Fruit fly (Drosophila melanogaster) S2 (cell line): ENCODE measurements around the gene RpS14a.

Experiments used
- CG8478 ChIP-seq: fragments of >200 bp; optimal IDR thresholded peaks from 2 replicates; lab custom pipeline; 2018
- CTCF ChIP-seq, 2 experiments: fragments of >200 bp; optimal IDR thresholded peaks; 2 replicates each; lab custom pipeline; 2018

RpS14a gene

DNA sequence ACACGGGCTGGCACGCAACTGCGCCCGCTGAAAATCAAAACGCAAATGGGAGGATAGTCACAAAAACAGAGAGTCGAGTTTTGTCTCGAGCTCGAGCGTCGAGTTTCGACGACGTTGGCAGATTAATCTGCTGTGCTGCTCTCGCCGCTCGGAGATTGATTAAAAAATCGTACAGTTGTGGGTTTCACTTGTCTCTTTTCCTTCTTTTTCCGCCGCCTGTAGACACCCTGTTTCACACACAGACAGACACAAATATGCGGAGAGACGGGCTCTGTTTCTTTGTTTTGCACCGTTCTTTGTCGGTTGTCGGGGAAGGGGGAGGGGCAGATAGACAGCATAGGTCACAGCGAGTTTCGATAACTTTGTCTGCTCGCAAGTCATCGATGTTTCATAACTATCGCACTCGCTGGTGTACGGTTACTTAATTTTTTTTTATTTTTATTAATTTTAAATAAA lies 13.3 kb downstream of the RpS14a start, which contains the start of gene orion:
orion (minus strand) TSS at position 51 of the 456 bp plus-strand sequence.
- TF ChIP-seq CTCF (optimal IDR thresholded peaks at IDR 0.05; lab: Kevin White, UChicago) (no peak), CG8478 (no peak)

dm6 chrX:7955890-7956289 lies 22.3 kb downstream of the RpS14a start, which contains the start of the genes CG15332 and CG15330:
Gene CG15332 (minus strand): TSS chrX:7955990.
Gene CG15330 (plus strand): TSS chrX:7956064.
- TF ChIP-seq CTCF (optimal IDR thresholded peaks at IDR 0.05; lab: Kevin White, UChicago) (no peak), CG8478 (no peak)

- TF ChIP-seq CTCF (optimal IDR thresholded peaks at IDR 0.05; lab: Kevin White, UChicago), result no peak
- TF ChIP-seq CG8478, result no peak
Measured at dm6 chrX:7959025-7959424, 25.5 kb downstream of the RpS14a start.

- TF ChIP-seq CTCF (optimal IDR thresholded peaks at IDR 0.05; lab: Kevin White, UChicago) (no peak), CG8478 (no peak)
Measured at dm6 chrX:7959512-7959911, 26.0 kb downstream of the RpS14a start.

DNA sequence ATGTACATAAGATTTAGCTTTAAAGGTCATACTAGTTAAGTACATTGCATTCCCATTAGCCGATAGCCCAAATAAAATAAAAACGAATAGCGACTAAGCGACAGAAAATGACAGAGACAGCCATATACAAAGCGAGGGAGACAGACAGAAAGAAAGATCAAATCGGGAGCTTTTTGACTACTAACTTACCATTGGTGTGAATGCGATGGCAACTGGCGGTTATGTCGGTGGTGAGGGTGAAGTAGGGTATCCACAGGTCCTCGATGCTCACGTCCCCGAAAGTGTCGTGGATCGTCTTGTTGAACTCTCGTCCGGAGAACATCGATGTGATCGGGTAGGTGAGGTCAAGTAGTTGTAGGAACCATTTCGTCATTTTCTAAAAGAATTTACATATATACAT lies 27.4 kb downstream of the RpS14a start:
- no peak for TF ChIP-seq CTCF (optimal IDR thresholded peaks at IDR 0.05; lab: Kevin White, UChicago)
- no peak for TF ChIP-seq CG8478

- TF ChIP-seq CG8478 (no peak), CTCF (optimal IDR thresholded peaks at IDR 0.05; lab: Kevin White, UChicago) (no peak)
Measured at dm6 chrX:7963724-7964123, 30.2 kb downstream of the RpS14a start, which contains the start of gene sn. Gene sn (plus strand): TSS chrX:7964024.

dm6 chrX:7965761-7966555 lies 32.4 kb downstream of the RpS14a start:
- TF ChIP-seq CG8478, result no peak
- no peak for TF ChIP-seq CTCF (optimal IDR thresholded peaks at IDR 0.05; lab: Kevin White, UChicago)

dm6 chrX:7967052-7967847 lies 33.7 kb downstream of the RpS14a start:
- TF ChIP-seq CTCF (optimal IDR thresholded peaks at IDR 0.05; lab: Kevin White, UChicago) (no peak), CG8478 (no peak)

DNA sequence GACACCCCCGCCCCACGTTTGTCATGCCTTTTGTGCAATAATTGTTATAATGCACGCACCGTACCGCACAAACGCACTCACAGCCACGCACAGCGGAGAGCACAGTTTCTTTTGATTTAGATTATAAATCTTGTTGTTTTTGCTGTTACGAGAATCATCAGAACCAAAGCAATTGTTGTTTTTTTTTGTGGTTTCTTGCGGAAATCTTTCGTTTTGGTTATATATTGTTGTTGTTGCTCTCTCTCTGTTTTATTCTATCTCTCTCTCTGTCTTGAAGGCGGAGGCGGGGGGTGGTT lies 34.3 kb downstream of the RpS14a start:
- TF ChIP-seq CTCF (optimal IDR thresholded peaks at IDR 0.05; lab: Kevin White, UChicago), result no peak
- no peak for TF ChIP-seq CG8478

- TF ChIP-seq CTCF (optimal IDR thresholded peaks at IDR 0.05; lab: Kevin White, UChicago) (no peak), CG8478 (no peak)
Measured at dm6 chrX:7968215-7968799, 34.8 kb downstream of the RpS14a start, which contains the start of gene sws. Gene sws (minus strand): TSS chrX:7968236.

dm6 chrX:7969188-7969829 lies 35.8 kb downstream of the RpS14a start:
- TF ChIP-seq CTCF (optimal IDR thresholded peaks at IDR 0.05; lab: Kevin White, UChicago) (no peak), CG8478 (no peak)

DNA sequence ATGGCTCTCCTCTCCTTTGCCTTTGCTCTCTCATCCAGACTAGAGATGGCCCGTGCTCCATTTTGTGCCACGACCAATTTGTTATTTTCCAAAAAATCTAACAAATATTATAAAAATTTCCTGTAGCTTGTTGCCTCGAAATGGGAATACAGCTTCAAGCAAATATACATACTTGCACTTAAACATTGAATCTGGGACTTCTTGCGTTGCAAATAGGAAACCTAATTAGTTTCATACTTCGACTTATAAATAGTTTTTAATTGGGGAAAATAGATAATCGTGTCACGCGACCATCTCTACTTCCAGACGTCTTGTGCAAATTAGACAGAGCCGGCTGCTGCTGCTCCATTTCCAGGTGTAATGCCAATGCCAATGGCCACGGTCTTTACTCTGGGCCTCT lies 36.9 kb downstream of the RpS14a start:
- TF ChIP-seq CG8478 (no peak), CTCF (optimal IDR thresholded peaks at IDR 0.05; lab: Kevin White, UChicago) (no peak)

dm6 chrX:7972363-7972942 lies 38.9 kb downstream of the RpS14a start:
- no peak for TF ChIP-seq CG8478
- TF ChIP-seq CTCF (optimal IDR thresholded peaks at IDR 0.05; lab: Kevin White, UChicago), result no peak

DNA sequence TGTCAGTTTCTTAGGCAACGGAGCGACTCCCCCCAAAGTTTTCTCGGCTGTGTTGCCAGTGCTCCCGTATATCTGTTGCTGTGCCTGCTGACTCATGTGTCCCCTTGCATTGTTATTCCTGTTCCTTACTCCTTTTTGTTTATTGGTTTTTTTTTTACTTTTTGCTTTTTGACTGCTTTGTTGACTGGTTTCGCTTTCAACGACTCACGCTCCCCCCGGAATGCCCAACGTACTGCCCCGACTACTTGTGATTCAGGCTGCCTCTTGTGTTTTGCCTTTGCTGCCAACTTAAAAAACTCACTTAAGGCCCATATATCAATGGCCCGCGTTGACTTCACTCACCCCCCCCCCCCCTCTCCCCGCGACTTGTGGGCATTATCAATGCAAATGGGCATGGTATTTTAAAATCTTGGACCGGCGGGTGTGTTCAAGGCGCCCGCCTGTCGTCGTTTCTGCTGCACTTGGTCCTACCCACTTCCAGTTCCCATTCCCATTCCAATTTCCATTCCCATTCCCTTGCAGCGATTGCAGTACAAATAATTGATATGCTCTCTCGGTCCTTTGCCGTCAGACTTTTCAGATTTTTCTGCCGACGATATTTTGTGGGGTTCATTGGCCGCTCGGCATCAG lies 39.9 kb downstream of the RpS14a start:
- TF ChIP-seq CTCF (optimal IDR thresholded peaks at IDR 0.05; lab: Kevin White, UChicago), result no peak
